Fruit fly (Drosophila melanogaster) whole organism, embryonic: ENCODE measurements around the gene lok.

Experiments
- Ada2b ChIP-seq: fragments of 200-800 bp; sonication (Bioruptor generic); IDR thresholded peaks from 2 replicates; pipeline ENCODE4 v1.3.6; 2022; ENCODE audit warnings: missing biosample characterization, missing genetic modification characterization
- Blimp-1 ChIP-seq: fragments of 200-800 bp; sonication (Bioruptor generic); optimal IDR thresholded peaks from 3 replicates; lab custom pipeline; 2018; ENCODE audit warnings: missing biosample characterization, missing genetic modification characterization, mild to moderate bottlenecking, moderate library complexity, missing genetic modification reagents
- CG10274 ChIP-seq: fragments of 200-800 bp; sonication (Bioruptor generic); optimal IDR thresholded peaks from 3 replicates; lab custom pipeline; 2017; ENCODE audit warnings: missing biosample characterization, mild to moderate bottlenecking, missing genetic modification characterization
- CG10366 ChIP-seq: fragments of 200-800 bp; sonication (Bioruptor generic); IDR thresholded peaks from 2 replicates; pipeline ENCODE4 v1.3.6; 2022; ENCODE audit warnings: missing biosample characterization, missing genetic modification characterization
- CG10543 ChIP-seq: fragments of 200-800 bp; sonication (Bioruptor generic); optimal IDR thresholded peaks from 3 replicates; lab custom pipeline; 2017; ENCODE audit warnings: missing biosample characterization, mild to moderate bottlenecking, missing genetic modification characterization, moderate library complexity
- CG11695 ChIP-seq: fragments of 200-800 bp; sonication (Bioruptor generic); IDR thresholded peaks from 3 replicates; pipeline ENCODE4 v1.3.6; 2022; ENCODE audit warnings: missing biosample characterization, missing genetic modification characterization
- CG11696 ChIP-seq: fragments of 200-800 bp; sonication (Bioruptor generic); IDR thresholded peaks from 2 replicates; pipeline ENCODE4 v1.3.6; 2022; ENCODE audit warnings: missing biosample characterization, missing genetic modification characterization
- CG12391 ChIP-seq: fragments of 200-800 bp; sonication (Bioruptor generic); optimal IDR thresholded peaks from 3 replicates; lab custom pipeline; 2018; ENCODE audit warnings: missing biosample characterization, mild to moderate bottlenecking, missing genetic modification characterization, moderate library complexity
- CG1603 ChIP-seq: fragments of 200-800 bp; sonication (Bioruptor generic); optimal IDR thresholded peaks from 2 replicates; lab custom pipeline; 2019; ENCODE audit warnings: missing biosample characterization, mild to moderate bottlenecking, missing genetic modification characterization, moderate library complexity
- CG32532 ChIP-seq: fragments of 200-800 bp; sonication (Bioruptor generic); IDR thresholded peaks from 2 replicates; pipeline ENCODE4 v1.3.6; 2022; ENCODE audit warnings: missing biosample characterization, missing genetic modification characterization
- CG32767 ChIP-seq: fragments of 200-800 bp; sonication (Bioruptor generic); IDR thresholded peaks from 2 replicates; pipeline ENCODE4 v1.3.6; 2022; ENCODE audit warnings: missing biosample characterization, missing genetic modification characterization
- CG34224 ChIP-seq: fragments of 200-800 bp; sonication (Bioruptor generic); IDR thresholded peaks from 3 replicates; pipeline ENCODE4 v1.3.6; 2022; ENCODE audit warnings: missing biosample characterization, missing genetic modification characterization; ENCODE audit not compliant: partially characterized antibody
- CG34376 ChIP-seq: fragments of 200-800 bp; sonication (Bioruptor generic); optimal IDR thresholded peaks from 2 replicates; lab custom pipeline; 2018; ENCODE audit warnings: missing biosample characterization, mild to moderate bottlenecking, missing genetic modification characterization
- CG4360 ChIP-seq: fragments of 200-800 bp; sonication (Bioruptor generic); IDR thresholded peaks from 2 replicates; pipeline ENCODE4 v1.3.6; 2022; ENCODE audit warnings: missing biosample characterization, missing genetic modification characterization
- CG5953 ChIP-seq: fragments of 200-800 bp; sonication (Bioruptor generic); IDR thresholded peaks from 2 replicates; pipeline ENCODE4 v1.3.6; 2022; ENCODE audit warnings: missing biosample characterization, missing genetic modification characterization
- CG6765 ChIP-seq: fragments of 200-800 bp; sonication (Bioruptor generic); optimal IDR thresholded peaks from 3 replicates; lab custom pipeline; 2017; ENCODE audit warnings: missing biosample characterization, mild to moderate bottlenecking, missing genetic modification characterization
- CG7745 ChIP-seq: fragments of 200-800 bp; sonication (Bioruptor generic); optimal IDR thresholded peaks from 2 replicates; lab custom pipeline; 2018; ENCODE audit warnings: missing biosample characterization, mild to moderate bottlenecking, missing genetic modification characterization, moderate library complexity
- CTCF ChIP-seq: fragments of 200-800 bp; sonication (Bioruptor generic); optimal IDR thresholded peaks from 2 replicates; lab custom pipeline; 2017; ENCODE audit warnings: missing biosample characterization, mild to moderate bottlenecking, missing genetic modification characterization, moderate library complexity
- Camta ChIP-seq: fragments of 200-800 bp; sonication (Bioruptor generic); optimal IDR thresholded peaks from 2 replicates; lab custom pipeline; 2016; ENCODE audit warnings: missing biosample characterization, missing genetic modification characterization
- CoRest ChIP-seq: fragments of 200-800 bp; sonication (Bioruptor generic); optimal IDR thresholded peaks from 3 replicates; lab custom pipeline; 2018; ENCODE audit warnings: missing biosample characterization, mild to moderate bottlenecking, missing genetic modification characterization, moderate library complexity
- Drgx ChIP-seq: fragments of 200-800 bp; sonication (Bioruptor generic); IDR thresholded peaks from 2 replicates; pipeline ENCODE4 v1.3.6; 2022; ENCODE audit warnings: missing biosample characterization, missing genetic modification characterization
- Mrtf ChIP-seq: fragments of 200-800 bp; sonication (Bioruptor generic); IDR thresholded peaks from 3 replicates; pipeline ENCODE4 v1.3.6; 2022; ENCODE audit warnings: missing biosample characterization, missing genetic modification characterization
- Nf-YA ChIP-seq: fragments of 200-800 bp; sonication (Bioruptor generic); IDR thresholded peaks from 2 replicates; pipeline ENCODE4 v1.3.6; 2022; ENCODE audit warnings: missing biosample characterization, missing genetic modification characterization
- Pdp1 ChIP-seq, 2 experiments: fragments of 200-800 bp; sonication (Bioruptor generic); optimal IDR thresholded peaks; 3 replicates each; lab custom pipeline; 2016; ENCODE audit warnings: missing biosample characterization in 2 of 2, missing genetic modification characterization in 2 of 2, mild to moderate bottlenecking in 1 of 2, moderate library complexity in 1 of 2
- ara ChIP-seq: fragments of 200-800 bp; sonication (Bioruptor generic); IDR thresholded peaks from 2 replicates; pipeline ENCODE4 v1.3.6; 2022; ENCODE audit warnings: missing biosample characterization, missing genetic modification characterization
- bsh ChIP-seq, 2 experiments: fragments of 200-800 bp; sonication (Bioruptor generic); optimal IDR thresholded peaks; 2 replicates each; lab custom pipeline; 2017 to 2018; ENCODE audit warnings: mild to moderate bottlenecking in 2 of 2, missing biosample characterization in 2 of 2, missing genetic modification characterization in 2 of 2, moderate library complexity in 1 of 2
- cas ChIP-seq: fragments of 200-800 bp; sonication (Bioruptor generic); IDR thresholded peaks from 2 replicates; pipeline ENCODE4 v1.3.6; 2022; ENCODE audit warnings: missing biosample characterization, missing genetic modification characterization
- corto ChIP-seq: fragments of 200-800 bp; sonication (Bioruptor generic); optimal IDR thresholded peaks from 2 replicates; lab custom pipeline; 2016; ENCODE audit warnings: missing biosample characterization, mild to moderate bottlenecking, missing genetic modification characterization, moderate library complexity
- crol ChIP-seq: fragments of 200-800 bp; sonication (Bioruptor generic); IDR thresholded peaks from 2 replicates; pipeline ENCODE4 v1.3.6; 2022; ENCODE audit warnings: missing biosample characterization, missing genetic modification characterization
- dysf ChIP-seq: fragments of 200-800 bp; sonication (Bioruptor generic); IDR thresholded peaks from 3 replicates; pipeline ENCODE4 v1.3.6; 2022; ENCODE audit warnings: missing biosample characterization, missing genetic modification characterization
- ewg ChIP-seq: fragments of 200-800 bp; sonication (Bioruptor generic); optimal IDR thresholded peaks from 3 replicates; lab custom pipeline; 2017; ENCODE audit warnings: mild to moderate bottlenecking, missing biosample characterization, missing genetic modification reagents, missing genetic modification characterization
- exex ChIP-seq: fragments of 200-800 bp; sonication (Bioruptor generic); optimal IDR thresholded peaks from 4 replicates; lab custom pipeline; 2018; ENCODE audit warnings: missing biosample characterization, mild to moderate bottlenecking, missing genetic modification characterization, moderate library complexity
- eyg ChIP-seq: fragments of 200-800 bp; sonication (Bioruptor generic); optimal IDR thresholded peaks from 3 replicates; lab custom pipeline; 2016; ENCODE audit warnings: missing biosample characterization, missing genetic modification characterization
- ftz-f1 ChIP-seq: fragments of 200-800 bp; sonication (Bioruptor generic); optimal IDR thresholded peaks from 2 replicates; lab custom pipeline; 2016; ENCODE audit warnings: missing biosample characterization, missing genetic modification characterization
- gro ChIP-seq: fragments of 200-800 bp; sonication (Bioruptor generic); optimal IDR thresholded peaks from 2 replicates; lab custom pipeline; 2016; ENCODE audit warnings: missing biosample characterization, missing genetic modification characterization
- jigr1 ChIP-seq: fragments of 200-800 bp; sonication (Bioruptor generic); IDR thresholded peaks from 3 replicates; pipeline ENCODE4 v1.3.6; 2022; ENCODE audit warnings: missing biosample characterization, missing genetic modification characterization
- knrl ChIP-seq: fragments of 200-800 bp; sonication (Bioruptor generic); IDR thresholded peaks from 3 replicates; pipeline ENCODE4 v1.3.6; 2022; ENCODE audit warnings: missing biosample characterization, missing genetic modification characterization; ENCODE audit not compliant: partially characterized antibody
- lab ChIP-seq: fragments of 200-800 bp; sonication (Bioruptor generic); optimal IDR thresholded peaks from 3 replicates; lab custom pipeline; 2017; ENCODE audit warnings: missing biosample characterization, missing genetic modification characterization, mild to moderate bottlenecking, moderate library complexity, missing genetic modification reagents
- lola ChIP-seq, 3 experiments: fragments of >200 bp in 2 of 3; fragments of 200-800 bp in 1 of 3; sonication (Bioruptor generic) in 1 of 3; optimal IDR thresholded peaks; 2 replicates each; lab custom pipeline; 2017 to 2019; ENCODE audit warnings: missing biosample characterization in 3 of 3, missing genetic modification characterization in 3 of 3, mild to moderate bottlenecking in 1 of 3, moderate library complexity in 1 of 3
- nerfin-2 ChIP-seq: fragments of 200-800 bp; sonication (Bioruptor generic); IDR thresholded peaks from 2 replicates; pipeline ENCODE4 v1.3.6; 2022; ENCODE audit warnings: missing biosample characterization, missing genetic modification characterization; ENCODE audit not compliant: partially characterized antibody
- phol ChIP-seq: fragments of 200-800 bp; sonication (Bioruptor generic); optimal IDR thresholded peaks from 3 replicates; lab custom pipeline; 2018; ENCODE audit warnings: missing biosample characterization, mild to moderate bottlenecking, missing genetic modification characterization, moderate library complexity
- prd ChIP-seq, 3 experiments: fragments of >200 bp in 2 of 3; fragments of 200-800 bp in 1 of 3; sonication (Bioruptor generic) in 1 of 3; optimal IDR thresholded peaks in 2 of 3; IDR thresholded peaks in 1 of 3; 2 replicates in 2 of 3; 3 replicates in 1 of 3; pipeline versions ENCODE4 v1.3.6 to Lab custom; 2017 to 2022; ENCODE audit warnings: missing biosample characterization in 1 of 3, missing genetic modification characterization in 1 of 3
- ranshi ChIP-seq: fragments of 200-800 bp; sonication (Bioruptor generic); IDR thresholded peaks from 2 replicates; pipeline ENCODE4 v1.3.6; 2022; ENCODE audit warnings: missing biosample characterization, missing genetic modification characterization
- seq ChIP-seq: fragments of 200-800 bp; sonication (Bioruptor generic); IDR thresholded peaks from 2 replicates; pipeline ENCODE4 v1.3.6; 2022; ENCODE audit warnings: missing biosample characterization, missing genetic modification characterization
- sob ChIP-seq: fragments of 200-800 bp; sonication (Bioruptor generic); IDR thresholded peaks from 2 replicates; pipeline ENCODE4 v1.3.6; 2022; ENCODE audit warnings: missing biosample characterization, missing genetic modification characterization
- sqz ChIP-seq: fragments of 200-800 bp; sonication (Bioruptor generic); optimal IDR thresholded peaks from 3 replicates; lab custom pipeline; 2018; ENCODE audit warnings: missing biosample characterization, mild to moderate bottlenecking, missing genetic modification characterization
- unpg ChIP-seq: fragments of 200-800 bp; sonication (Bioruptor generic); optimal IDR thresholded peaks from 3 replicates; lab custom pipeline; 2018; ENCODE audit warnings: missing biosample characterization, mild to moderate bottlenecking, missing genetic modification characterization, moderate library complexity

lok gene

dm6 chr2L:20082965-20083855, 22.0 kb downstream of the lok start (continued):
- TF ChIP-seq unpg, result peak; percentile 21
- peak; percentile 5 for TF ChIP-seq phol
- TF ChIP-seq ftz-f1 (GFP tag; lab: Kevin White, UChicago), result peak; percentile 70
- peak; percentile 26; the same call in 1 of the 2 replicates for TF ChIP-seq Ada2b (GFP tag; lab: Robert Waterston, UW)
- peak; percentile 13 for TF ChIP-seq Blimp-1
- TF ChIP-seq Mrtf, result 0 out of 3 replicates have a peak, but pooled peaks have one; percentile 29
- TF ChIP-seq CG32532 (GFP tag; lab: Robert Waterston, UW), result 0 out of 2 replicates have a peak, but pooled peaks have one; percentile 15
- 0 out of 2 replicates have a peak, but pooled peaks have one; percentile 8 for TF ChIP-seq ranshi (GFP tag; lab: Robert Waterston, UW)
- TF ChIP-seq cas (GFP tag; lab: Robert Waterston, UW), result no peak
- TF ChIP-seq prd (optimal IDR thresholded peaks at IDR 0.05; lab: Kevin White, UChicago), result no peak
- TF ChIP-seq prd (GFP tag; IDR thresholded peaks at IDR 0.05; lab: Robert Waterston, UW), result peak; percentile 18; the same call in 1 of the 3 replicates
- TF ChIP-seq CG34224 (GFP tag; lab: Robert Waterston, UW), result 0 out of 3 replicates have a peak, but pooled peaks have one; percentile 26
- TF ChIP-seq jigr1, result no peak
- TF ChIP-seq Nf-YA (GFP tag; lab: Robert Waterston, UW), result 0 out of 2 replicates have a peak, but pooled peaks have one; percentile 24
- peak; percentile 58 for TF ChIP-seq crol (GFP tag; lab: Robert Waterston, UW)
- 0 out of 2 replicates have a peak, but pooled peaks have one; percentile 28 for TF ChIP-seq seq (GFP tag; lab: Robert Waterston, UW)
- peak; percentile 64 for TF ChIP-seq corto (GFP tag; lab: Kevin White, UChicago)
- no peak for TF ChIP-seq knrl (GFP tag; lab: Robert Waterston, UW)
- TF ChIP-seq exex (tag; lab: Kevin White, UChicago), result peak; percentile 77
- no peak for TF ChIP-seq CG32767 (GFP tag; lab: Robert Waterston, UW)
- no peak for TF ChIP-seq CG7745
- TF ChIP-seq CG1603, result peak; percentile 23
- no peak for TF ChIP-seq CG11695 (GFP tag; lab: Robert Waterston, UW)
- TF ChIP-seq lola (GFP tag; optimal IDR thresholded peaks at IDR 0.05; lab: Kevin White, UChicago), result no peak
- TF ChIP-seq sqz (GFP tag; lab: Kevin White, UChicago), result peak; percentile 13
- peak; percentile 43; the same call in 1 of the 2 replicates for TF ChIP-seq Drgx (GFP tag; lab: Robert Waterston, UW)
- peak; percentile 18 for TF ChIP-seq CG6765
- no peak for TF ChIP-seq CG10274
- TF ChIP-seq nerfin-2 (GFP tag; lab: Robert Waterston, UW), result no peak
- TF ChIP-seq ewg (GFP tag; lab: Kevin White, UChicago), result no peak
- peak; percentile 4 for TF ChIP-seq CTCF
- peak in 1 of 2 experiments; percentile 19 for TF ChIP-seq bsh (GFP tag; optimal IDR thresholded peaks at IDR 0.05; lab: Kevin White, UChicago)
- TF ChIP-seq Pdp1 (GFP tag; optimal IDR thresholded peaks at IDR 0.05; lab: Kevin White, UChicago), result peak in 1 of 2 experiments; percentile 85
- TF ChIP-seq Camta, result peak; percentile 1
- peak; percentile 32 for TF ChIP-seq CG10543
- TF ChIP-seq lab, result peak; percentile 3
- TF ChIP-seq CoRest (tag; lab: Kevin White, UChicago), result peak; percentile 32
- TF ChIP-seq CG12391, result peak; percentile 9
- no peak for TF ChIP-seq eyg (GFP tag; lab: Kevin White, UChicago)
- no peak for TF ChIP-seq gro (GFP tag; lab: Kevin White, UChicago)
- no peak for TF ChIP-seq CG4360 (GFP tag; lab: Robert Waterston, UW)
- TF ChIP-seq CG5953 (GFP tag; lab: Robert Waterston, UW), result peak; percentile 34; the same call in 1 of the 2 replicates
- TF ChIP-seq dysf (GFP tag; lab: Robert Waterston, UW), result peak; percentile 50
- peak; percentile 24; the same call in 1 of the 2 replicates for TF ChIP-seq CG10366 (GFP tag; lab: Robert Waterston, UW)
- TF ChIP-seq sob (GFP tag; lab: Robert Waterston, UW), result peak; percentile 44; the same call in 1 of the 2 replicates
- no peak for TF ChIP-seq CG11696 (GFP tag; lab: Robert Waterston, UW)
- peak; percentile 43 for TF ChIP-seq CG34376 (GFP tag; lab: Kevin White, UChicago)
- 0 out of 2 replicates have a peak, but pooled peaks have one; percentile 38 for TF ChIP-seq ara (GFP tag; lab: Robert Waterston, UW)
